Worm (Caenorhabditis elegans): ENCODE results near the gene R03C1.1.

DNA sequence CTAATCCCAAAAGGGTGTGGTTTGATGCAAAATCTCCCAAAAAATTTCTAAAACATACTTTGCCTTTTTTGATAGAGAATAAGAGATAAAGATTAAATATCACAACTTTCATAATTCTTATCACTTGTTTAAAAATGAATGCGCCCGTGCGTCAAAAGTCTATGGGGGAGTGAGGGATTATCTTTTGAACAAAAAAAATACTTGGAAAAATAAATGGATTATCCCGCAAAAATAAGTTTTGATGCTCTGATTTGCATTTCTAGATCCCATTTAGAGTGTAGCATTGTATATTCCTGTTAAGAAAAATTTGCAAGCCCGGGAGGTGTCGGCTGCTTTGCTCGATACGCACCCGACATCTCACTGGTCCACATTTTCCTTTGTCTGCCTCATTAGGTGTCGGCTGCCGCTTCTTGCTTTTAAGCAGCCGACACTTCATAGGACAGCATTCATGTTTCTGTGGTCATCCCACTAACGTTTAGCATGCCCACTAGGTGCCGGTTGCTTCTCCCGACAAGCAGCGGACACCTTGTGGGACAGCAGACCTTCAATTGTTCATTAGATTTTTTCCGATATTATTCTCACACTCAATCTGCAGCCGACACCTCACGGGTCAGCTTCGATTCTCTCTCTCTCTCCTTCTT, 25.3 kb upstream of the R03C1.1 start:
- no peak for TF ChIP-seq sox-2 (GFP tag; IDR thresholded peaks at IDR 0.05)
- TF ChIP-seq hlh-30 (tag; optimal IDR thresholded peaks at IDR 0.05; ENCODE audit: insufficient read depth) = no peak
- TF ChIP-seq ama-1 (optimal IDR thresholded peaks at IDR 0.05) = no peak
- no peak for TF ChIP-seq pag-3 (tag; optimal IDR thresholded peaks at IDR 0.05; ENCODE audit: borderline replicate concordance)
- no peak for TF ChIP-seq pqm-1 (tag; optimal IDR thresholded peaks at IDR 0.05)
- TF ChIP-seq ceh-34 (tag; optimal IDR thresholded peaks at IDR 0.05) = no peak
- no peak for TF ChIP-seq dve-1 (tag; optimal IDR thresholded peaks at IDR 0.05)
- TF ChIP-seq fkh-6 (tag; optimal IDR thresholded peaks at IDR 0.05) = no peak
- TF ChIP-seq elt-4 (tag; optimal IDR thresholded peaks at IDR 0.05) = no peak
- no peak for TF ChIP-seq pat-9 (tag; optimal IDR thresholded peaks at IDR 0.05)
- no peak for TF ChIP-seq hlh-8 (tag; optimal IDR thresholded peaks at IDR 0.05)
- TF ChIP-seq nfya-1 (tag; optimal IDR thresholded peaks at IDR 0.05) = no peak
